Worm (Caenorhabditis elegans) whole organism, L1 larva: ENCODE results near the gene C13A2.1.

Source experiments
- aly-2 ChIP-seq: fragments of 150-350 bp; optimal IDR thresholded peaks from 2 replicates; lab custom pipeline; 2014; ENCODE audit warnings: missing biosample characterization, missing genetic modification characterization
- ceh-8 ChIP-seq: fragments of 200-800 bp; sonication (Bioruptor generic); optimal IDR thresholded peaks from 2 replicates; lab custom pipeline; 2018; ENCODE audit warnings: mild to moderate bottlenecking, missing genetic modification characterization, moderate library complexity, missing compliant biosample characterization
- jun-1 ChIP-seq: fragments of 150-350 bp; optimal IDR thresholded peaks from 2 replicates; lab custom pipeline; 2014; ENCODE audit warnings: missing biosample characterization, missing genetic modification reagents, missing genetic modification characterization
- lin-13 ChIP-seq: fragments of 150-350 bp; optimal IDR thresholded peaks from 2 replicates; lab custom pipeline; 2014; ENCODE audit warnings: missing biosample characterization, missing genetic modification reagents, missing genetic modification characterization
- nhr-77 ChIP-seq: fragments of 150-350 bp; optimal IDR thresholded peaks from 2 replicates; lab custom pipeline; 2014; ENCODE audit warnings: missing biosample characterization, missing genetic modification characterization
- skn-1 ChIP-seq: fragments of 150-350 bp; optimal IDR thresholded peaks from 2 replicates; lab custom pipeline; 2014; ENCODE audit warnings: missing biosample characterization, missing genetic modification characterization
- snpc-4 ChIP-seq: fragments of 150-350 bp; optimal IDR thresholded peaks from 2 replicates; lab custom pipeline; 2014; ENCODE audit warnings: missing biosample characterization, missing genetic modification characterization
- unc-62 ChIP-seq: fragments of 150-350 bp; optimal IDR thresholded peaks from 2 replicates; lab custom pipeline; 2014; ENCODE audit warnings: missing biosample characterization, missing genetic modification reagents, missing genetic modification characterization
- ztf-11 ChIP-seq, 2 experiments: sonication (generic microtip); optimal IDR thresholded peaks; 2 replicates each; lab custom pipeline; 2016 to 2017; ENCODE audit warnings: missing genetic modification characterization in 2 of 2, missing biosample characterization in 1 of 2, missing compliant biosample characterization in 1 of 2

DNA sequence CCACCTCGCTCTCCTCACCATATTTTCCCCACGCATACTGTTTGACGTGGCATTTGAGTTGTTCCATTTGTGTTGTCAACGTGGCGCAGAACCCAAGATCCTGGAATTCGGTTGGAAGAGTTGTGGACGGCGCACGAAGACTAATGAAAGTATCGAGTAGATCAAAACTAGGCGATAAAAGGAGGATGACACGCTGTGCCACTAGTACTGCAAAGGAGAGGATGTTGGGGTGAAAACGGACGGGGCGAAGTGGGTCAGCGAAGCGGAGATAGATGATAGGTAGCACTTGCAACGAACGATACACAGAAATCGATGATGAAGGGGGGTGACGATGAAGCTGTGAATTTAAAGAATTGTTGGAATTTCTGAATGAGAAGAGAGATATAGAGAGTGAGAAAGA is 41.8 kb upstream of the C13A2.1 start, which contains the start of gene C05C8.7:
- no peak for TF ChIP-seq ztf-11 (tag; optimal IDR thresholded peaks at IDR 0.05; lab: Kevin White, UChicago)
- no peak for TF ChIP-seq lin-13
- TF ChIP-seq jun-1 (tag; lab: Kevin White, UChicago): no peak
- no peak for TF ChIP-seq unc-62
- TF ChIP-seq nhr-77 (tag; lab: Kevin White, UChicago): no peak
- TF ChIP-seq aly-2 (tag; lab: Kevin White, UChicago): no peak
- no peak for TF ChIP-seq skn-1
- TF ChIP-seq snpc-4: no peak
- no peak for TF ChIP-seq ceh-8 (GFP tag; lab: Kevin White, UChicago)
